Worm (Caenorhabditis elegans): Measurements from ENCODE around the gene T23F4.2.

Gene T23F4.2

DNA sequence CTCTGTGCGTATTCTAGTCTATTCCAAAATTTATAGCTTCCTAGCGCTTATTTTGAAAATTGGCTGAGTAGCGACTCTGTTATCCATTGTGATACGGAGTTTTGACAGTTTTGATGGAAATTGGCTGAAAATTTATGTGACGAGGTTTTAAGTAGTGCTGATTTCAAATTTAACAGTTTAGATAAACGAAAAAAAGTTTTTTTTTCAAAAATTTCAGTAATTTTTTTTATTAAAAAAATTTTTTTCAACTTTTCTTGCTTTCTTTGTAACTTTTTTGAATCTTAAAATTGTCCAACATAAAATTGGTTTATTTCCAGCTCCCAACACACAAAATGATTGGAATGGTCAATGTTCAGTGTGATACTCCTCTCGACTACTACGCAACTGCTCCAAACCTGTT is at the start of gene T23F4.2:
Gene T23F4.2, plus strand, starts transcription at position 301 of the 400 bp plus-strand sequence.
- TF ChIP-seq nhr-43 (tag; optimal IDR thresholded peaks at IDR 0.05; ENCODE audit: poor library complexity, severe bottlenecking) (no peak), nhr-67 (tag; optimal IDR thresholded peaks at IDR 0.05) (no peak), fos-1 (tag; optimal IDR thresholded peaks at IDR 0.05) (no peak), nhr-76 (tag; optimal IDR thresholded peaks at IDR 0.05) (no peak), nfya-1 (tag; optimal IDR thresholded peaks at IDR 0.05; ENCODE audit: insufficient read depth) (no peak), elt-2 (tag; optimal IDR thresholded peaks at IDR 0.05) (no peak)

DNA sequence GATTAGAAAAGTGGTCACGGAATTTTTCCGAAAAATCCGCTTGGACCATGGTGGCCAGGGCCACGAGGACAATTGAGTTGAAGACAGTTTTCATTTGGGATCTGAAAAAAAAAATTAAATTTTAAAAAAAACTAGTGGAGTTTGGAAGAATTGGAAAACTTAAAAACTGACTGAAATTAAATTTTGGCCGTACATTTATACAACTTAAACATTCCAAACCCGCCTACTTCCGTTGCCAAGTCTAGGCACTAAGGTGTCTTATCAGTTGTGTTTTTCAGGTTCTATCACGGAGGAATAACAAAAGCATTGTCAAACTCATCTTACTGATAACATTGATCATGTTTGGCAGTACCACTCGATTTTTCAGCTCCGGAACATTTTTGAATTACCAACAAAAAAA is 49.2 kb upstream of the T23F4.2 start, which contains the start of gene lips-12:
Gene lips-12, minus strand, starts transcription at position 101 of the 400 bp plus-strand sequence.
- TF ChIP-seq mdl-1 (tag; optimal IDR thresholded peaks at IDR 0.05): no peak
- TF ChIP-seq aly-2 (tag; optimal IDR thresholded peaks at IDR 0.05): no peak
- no peak for TF ChIP-seq lin-39 (tag; optimal IDR thresholded peaks at IDR 0.05)
- TF ChIP-seq hmg-11 (tag; optimal IDR thresholded peaks at IDR 0.05): no peak
- TF ChIP-seq tbx-2 (tag; optimal IDR thresholded peaks at IDR 0.05): no peak
- no peak for TF ChIP-seq fkh-2 (tag; optimal IDR thresholded peaks at IDR 0.05)
- TF ChIP-seq nhr-28 (tag; optimal IDR thresholded peaks at IDR 0.05): no peak
- no peak for TF ChIP-seq ceh-28 (tag; optimal IDR thresholded peaks at IDR 0.05)
- TF ChIP-seq lsy-12 (tag; optimal IDR thresholded peaks at IDR 0.05): no peak
- no peak for TF ChIP-seq egl-5 (tag; optimal IDR thresholded peaks at IDR 0.05)

DNA sequence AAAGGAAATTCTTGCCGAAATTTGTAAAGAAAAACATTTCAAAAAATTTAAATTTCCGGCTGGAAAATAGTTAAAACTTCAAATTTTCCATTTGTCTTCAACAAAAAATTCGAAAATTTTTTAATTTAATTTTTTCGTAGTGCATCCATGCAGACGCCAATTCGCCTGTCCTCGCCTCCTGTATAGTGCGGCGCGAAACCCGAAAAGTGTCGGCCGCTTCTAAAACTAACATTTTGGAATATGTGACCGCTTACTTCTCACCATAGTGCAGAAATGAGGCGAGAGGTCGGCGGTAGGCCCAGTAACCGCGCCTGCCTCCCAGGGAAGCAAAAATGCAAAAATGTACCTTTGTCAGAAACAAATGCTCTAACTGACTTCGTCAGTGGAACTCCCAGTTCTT is 46.9 kb upstream of the T23F4.2 start:
- TF ChIP-seq snpc-4 (tag; optimal IDR thresholded peaks at IDR 0.05) (peak; percentile 9), zag-1 (tag; optimal IDR thresholded peaks at IDR 0.05) (no peak), nhr-67 (tag; optimal IDR thresholded peaks at IDR 0.05) (no peak), daf-12 (tag; optimal IDR thresholded peaks at IDR 0.05) (no peak)

DNA sequence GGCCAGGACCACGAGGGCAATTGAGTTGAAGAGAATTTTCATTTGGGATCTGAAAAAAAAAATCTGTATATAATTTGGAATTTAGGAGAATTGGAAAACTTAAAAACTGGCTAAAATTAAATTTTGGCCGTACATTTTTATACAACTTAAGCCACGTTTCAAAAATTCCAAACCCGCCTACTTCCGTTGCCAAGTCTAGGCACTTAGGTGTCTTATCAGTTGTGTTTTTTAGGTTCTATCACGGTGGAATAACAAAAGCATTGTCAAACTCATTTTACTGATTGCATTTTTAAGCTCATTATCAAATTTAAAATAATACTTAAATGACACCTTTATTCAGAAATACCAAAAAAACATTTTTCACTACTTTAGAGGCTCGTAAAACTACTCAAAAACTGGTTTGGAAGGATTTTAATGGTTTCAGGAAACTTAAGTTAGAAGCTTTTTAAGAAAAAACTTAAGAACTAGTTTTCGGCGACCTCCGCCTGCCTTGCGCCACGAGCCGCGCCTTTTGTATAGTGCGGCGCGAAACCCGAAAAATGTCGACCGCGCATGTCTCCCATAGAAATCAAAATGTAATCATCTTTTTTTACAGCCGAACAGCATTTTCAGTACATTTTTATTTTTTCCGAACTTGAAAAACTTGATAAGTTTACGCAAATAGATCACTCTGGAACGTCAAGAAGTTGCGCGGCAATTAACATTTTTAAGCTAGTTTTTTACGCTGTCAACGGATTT is 45.2 kb upstream of the T23F4.2 start, which contains the start of gene lips-13:
Gene lips-13, minus strand, starts transcription at position 51 of the 738 bp plus-strand sequence.
- TF ChIP-seq elt-3 (tag; optimal IDR thresholded peaks at IDR 0.05): no peak

DNA sequence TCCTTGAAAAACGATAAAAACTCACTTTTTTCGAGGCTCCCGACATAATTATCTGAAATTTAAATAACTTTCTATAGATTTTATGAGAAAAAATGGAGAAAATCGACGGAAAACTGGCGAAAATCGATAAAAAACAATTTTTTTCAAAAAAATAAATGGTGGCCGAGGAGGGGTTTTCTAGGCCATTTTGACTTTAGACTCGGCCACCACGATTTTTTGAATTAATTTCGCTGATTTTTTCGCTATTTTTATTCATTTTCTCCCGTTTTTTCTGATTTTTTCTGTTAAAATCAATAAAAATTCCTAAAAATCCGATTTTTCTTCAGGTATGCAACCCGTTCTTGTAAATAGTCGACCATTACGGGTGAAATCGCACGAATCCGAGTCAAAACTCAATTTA is 40.2 kb upstream of the T23F4.2 start, which contains the start of the genes sut-1 and eri-3:
Gene sut-1, minus strand, starts transcription at position 58 of the 400 bp plus-strand sequence.
Gene eri-3, plus strand, starts transcription at position 327 of the 400 bp plus-strand sequence.
- TF ChIP-seq nhr-43 (tag; optimal IDR thresholded peaks at IDR 0.05; ENCODE audit: poor library complexity, severe bottlenecking): no peak
- TF ChIP-seq lin-15B (tag; optimal IDR thresholded peaks at IDR 0.05): peak; percentile 17

DNA sequence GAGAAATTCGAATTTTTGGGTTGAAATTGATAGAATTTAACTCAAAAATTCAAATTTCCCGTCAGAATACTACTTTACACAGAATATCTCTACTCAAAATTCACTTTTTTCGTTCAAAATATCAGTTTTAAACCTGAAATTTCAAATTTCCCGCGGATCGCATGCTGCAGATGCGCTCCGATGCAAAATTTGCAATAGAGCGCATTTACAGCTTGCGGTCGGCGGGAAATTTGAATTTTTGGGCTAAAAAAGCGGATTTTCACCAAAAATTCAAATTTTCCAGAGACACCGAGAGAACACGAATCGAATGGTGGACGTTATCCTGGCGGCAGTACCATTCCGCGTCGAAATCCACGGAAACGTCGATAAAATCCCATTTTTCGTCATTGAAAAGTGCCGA is 38.6 kb upstream of the T23F4.2 start:
- TF ChIP-seq jun-1 (tag; optimal IDR thresholded peaks at IDR 0.05) (no peak), tbx-2 (tag; optimal IDR thresholded peaks at IDR 0.05) (no peak), elt-3 (tag; optimal IDR thresholded peaks at IDR 0.05) (no peak), pqm-1 (tag; optimal IDR thresholded peaks at IDR 0.05) (no peak), hmg-11 (tag; optimal IDR thresholded peaks at IDR 0.05) (no peak), nhr-28 (tag; optimal IDR thresholded peaks at IDR 0.05) (no peak), pha-4 (tag; optimal IDR thresholded peaks at IDR 0.05) (no peak), nhr-12 (tag; optimal IDR thresholded peaks at IDR 0.05) (no peak), lsy-12 (tag; optimal IDR thresholded peaks at IDR 0.05) (no peak), nhr-77 (tag; optimal IDR thresholded peaks at IDR 0.05) (no peak), mdl-1 (tag; optimal IDR thresholded peaks at IDR 0.05) (no peak), skn-1 (tag; optimal IDR thresholded peaks at IDR 0.05) (no peak), egl-5 (tag; optimal IDR thresholded peaks at IDR 0.05) (no peak), nhr-25 (tag; optimal IDR thresholded peaks at IDR 0.05) (no peak), mml-1 (tag; optimal IDR thresholded peaks at IDR 0.05) (no peak)

DNA sequence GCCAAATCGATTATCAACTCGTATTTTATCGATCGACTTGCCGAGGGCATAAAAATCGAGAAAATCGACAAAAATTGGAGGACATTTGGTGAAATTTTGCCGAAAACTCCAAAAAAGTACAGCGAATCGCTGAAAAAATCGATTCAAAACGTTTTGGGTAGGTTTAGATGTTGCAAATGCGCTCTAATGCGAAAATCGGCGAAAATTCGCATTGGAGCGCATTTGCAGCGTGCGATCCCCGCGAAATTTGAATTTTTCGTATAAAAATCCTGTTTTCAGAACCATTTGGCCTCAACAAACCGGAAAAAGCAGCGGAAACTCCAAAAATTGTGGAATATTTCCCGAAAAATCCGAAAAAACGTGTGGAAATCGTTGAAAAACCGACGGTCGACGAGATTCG is 36.9 kb upstream of the T23F4.2 start:
- TF ChIP-seq skn-1 (tag; optimal IDR thresholded peaks at IDR 0.05) (no peak), daf-12 (tag; optimal IDR thresholded peaks at IDR 0.05) (no peak), ZK546.5 (tag; optimal IDR thresholded peaks at IDR 0.05) (no peak), lsy-12 (tag; optimal IDR thresholded peaks at IDR 0.05) (no peak), nhr-11 (tag; optimal IDR thresholded peaks at IDR 0.05) (no peak), fos-1 (tag; optimal IDR thresholded peaks at IDR 0.05) (no peak), egl-27 (tag; optimal IDR thresholded peaks at IDR 0.05) (no peak), ceh-16 (tag; optimal IDR thresholded peaks at IDR 0.05) (no peak), eor-1 (tag; optimal IDR thresholded peaks at IDR 0.05) (no peak), ama-1 (optimal IDR thresholded peaks at IDR 0.05) (no peak), zag-1 (tag; optimal IDR thresholded peaks at IDR 0.05) (no peak), unc-62 (GFP tag; optimal IDR thresholded peaks at IDR 0.05) (no peak), ceh-9 (tag; optimal IDR thresholded peaks at IDR 0.05) (no peak), ceh-82 (tag; optimal IDR thresholded peaks at IDR 0.05) (no peak)

All from whole organism, L3 larva.